Worm (Caenorhabditis elegans) whole organism, mixed stage, embryonic: Measurements from ENCODE around the gene oac-6.

ENCODE experiments used
- ceh-39 ChIP-seq: fragments of 150-350 bp; optimal IDR thresholded peaks from 2 replicates; lab custom pipeline; 2014; ENCODE audit warnings: missing biosample characterization, missing genetic modification characterization
- nhr-12 ChIP-seq: fragments of 150-350 bp; optimal IDR thresholded peaks from 2 replicates; lab custom pipeline; 2014; ENCODE audit warnings: missing biosample characterization, missing genetic modification characterization
- nhr-237 ChIP-seq: fragments of 150-350 bp; optimal IDR thresholded peaks from 2 replicates; lab custom pipeline; 2014; ENCODE audit warnings: missing biosample characterization, missing genetic modification characterization
- snpc-4 ChIP-seq: fragments of 150-350 bp; optimal IDR thresholded peaks from 2 replicates; lab custom pipeline; 2014; ENCODE audit warnings: missing biosample characterization, missing genetic modification characterization
- unc-39 ChIP-seq: fragments of 150-350 bp; optimal IDR thresholded peaks from 2 replicates; lab custom pipeline; 2014; ENCODE audit warnings: missing biosample characterization, missing genetic modification characterization

- TF ChIP-seq snpc-4 (tag; lab: Kevin White, UChicago) (no peak), nhr-237 (tag; lab: Kevin White, UChicago) (no peak), unc-39 (no peak), nhr-12 (no peak), ceh-39 (no peak)
These were observed 52.2 kb downstream of the oac-6 start for ce11 chrV:16354675-16355074.
